Fruit fly (Drosophila melanogaster): ENCODE data around the gene Prp40.

The Prp40 gene

dm6 chr2L:3029012-3029411 is 6.0 kb downstream of the Prp40 start, which contains the start of the genes Sf3b2 and CG17219 (continued):
- 0 out of 3 replicates have a peak, but pooled peaks have one; percentile 32 for TF ChIP-seq mld (GFP tag; IDR thresholded peaks at IDR 0.05; ENCODE audit: partially characterized antibody)
- peak; percentile 87 for TF ChIP-seq CG4617 (GFP tag; optimal IDR thresholded peaks at IDR 0.05; ENCODE audit: borderline replicate concordance)
- no peak for TF ChIP-seq CG6272 (GFP tag; IDR thresholded peaks at IDR 0.05)
- TF ChIP-seq pzg (GFP tag; optimal IDR thresholded peaks at IDR 0.05): peak; percentile 89
- peak; percentile 36; the same call in 1 of the 2 replicates for TF ChIP-seq CG42726 (GFP tag; IDR thresholded peaks at IDR 0.05; ENCODE audit: partially characterized antibody)
- TF ChIP-seq CG18764 (GFP tag; optimal IDR thresholded peaks at IDR 0.05): no peak
- TF ChIP-seq Opbp (GFP tag; IDR thresholded peaks at IDR 0.05; ENCODE audit: partially characterized antibody): peak; percentile 77
- no peak for TF ChIP-seq ash1 (GFP tag; optimal IDR thresholded peaks at IDR 0.05)
- no peak for TF ChIP-seq CG10209 (GFP tag; optimal IDR thresholded peaks at IDR 0.05)
- no peak for TF ChIP-seq so (GFP tag; IDR thresholded peaks at IDR 0.05)
- TF ChIP-seq Scr (GFP tag; IDR thresholded peaks at IDR 0.05; ENCODE audit: partially characterized antibody): peak; percentile 76
- TF ChIP-seq Hr39 (optimal IDR thresholded peaks at IDR 0.05): no peak
- peak; percentile 45 for TF ChIP-seq Sry-β (GFP tag; optimal IDR thresholded peaks at IDR 0.05)
- no peak for TF ChIP-seq shn (GFP tag; optimal IDR thresholded peaks at IDR 0.05)
- peak; percentile 18 for TF ChIP-seq CG12155 (GFP tag; optimal IDR thresholded peaks at IDR 0.05)
- no peak for TF ChIP-seq toy (GFP tag; IDR thresholded peaks at IDR 0.05)
- TF ChIP-seq Max (GFP tag; optimal IDR thresholded peaks at IDR 0.05): peak; percentile 62
- TF ChIP-seq Bgb (GFP tag; IDR thresholded peaks at IDR 0.05; ENCODE audit: partially characterized antibody): peak; percentile 72
- no peak for TF ChIP-seq Stat92E (GFP tag; optimal IDR thresholded peaks at IDR 0.05)
- TF ChIP-seq Dp (GFP tag; optimal IDR thresholded peaks at IDR 0.05): peak; percentile 64
- TF ChIP-seq CG30020 (tag; optimal IDR thresholded peaks at IDR 0.05): peak; percentile 55
- peak; percentile 50; the same call in 1 of the 2 replicates for TF ChIP-seq inv (GFP tag; IDR thresholded peaks at IDR 0.05; ENCODE audit: partially characterized antibody)
- peak; percentile 49; the same call in 1 of the 3 replicates for TF ChIP-seq CG7963 (GFP tag; IDR thresholded peaks at IDR 0.05; ENCODE audit: partially characterized antibody)
- no peak for TF ChIP-seq peb (GFP tag; IDR thresholded peaks at IDR 0.05)
- TF ChIP-seq sens (GFP tag): peak; percentile 18
- TF ChIP-seq gce (GFP tag; IDR thresholded peaks at IDR 0.05): no peak
- peak; percentile 90 for TF ChIP-seq MBD-R2 (GFP tag; IDR thresholded peaks at IDR 0.05)
- TF ChIP-seq CG6791 (GFP tag; IDR thresholded peaks at IDR 0.05; ENCODE audit: partially characterized antibody): peak; percentile 61
- TF ChIP-seq slou (GFP tag; optimal IDR thresholded peaks at IDR 0.05): no peak
- TF ChIP-seq pfk (GFP tag; optimal IDR thresholded peaks at IDR 0.05): peak; percentile 22
- peak; percentile 52; the same call in 2 of the 3 replicates for TF ChIP-seq vnd (GFP tag; IDR thresholded peaks at IDR 0.05; ENCODE audit: partially characterized antibody)
- TF ChIP-seq CG14710 (tag; optimal IDR thresholded peaks at IDR 0.05): peak; percentile 45
- TF ChIP-seq stwl (tag; optimal IDR thresholded peaks at IDR 0.05): peak; percentile 65
- no peak for TF ChIP-seq CG4854 (GFP tag; optimal IDR thresholded peaks at IDR 0.05)
- peak; percentile 23 for TF ChIP-seq CHES-1-like (GFP tag; optimal IDR thresholded peaks at IDR 0.05)
- no peak for TF ChIP-seq nom (GFP tag; optimal IDR thresholded peaks at IDR 0.05)
- peak; percentile 61 for TF ChIP-seq tna (GFP tag; IDR thresholded peaks at IDR 0.05; ENCODE audit: partially characterized antibody)
- TF ChIP-seq gfzf (GFP tag; optimal IDR thresholded peaks at IDR 0.05): peak; percentile 18
- no peak for TF ChIP-seq zf30C (GFP tag; optimal IDR thresholded peaks at IDR 0.05)
- no peak for TF ChIP-seq CG12219 (GFP tag; optimal IDR thresholded peaks at IDR 0.05)
- TF ChIP-seq CG11560 (tag; IDR thresholded peaks at IDR 0.05): peak; percentile 96
- peak; percentile 74 for TF ChIP-seq CG16813 (GFP tag; IDR thresholded peaks at IDR 0.05; ENCODE audit: partially characterized antibody)
- TF ChIP-seq trem (tag; optimal IDR thresholded peaks at IDR 0.05): peak; percentile 96
- no peak for TF ChIP-seq gt (GFP tag; IDR thresholded peaks at IDR 0.05)
- TF ChIP-seq CG10979 (tag; optimal IDR thresholded peaks at IDR 0.05): no peak
- TF ChIP-seq tio (GFP tag; optimal IDR thresholded peaks at IDR 0.05): no peak
- TF ChIP-seq CG3847 (GFP tag; IDR thresholded peaks at IDR 0.05): peak; percentile 54
- TF ChIP-seq CG12659 (GFP tag; optimal IDR thresholded peaks at IDR 0.05): peak; percentile 62
- peak; percentile 10 for TF ChIP-seq CG9797 (GFP tag; optimal IDR thresholded peaks at IDR 0.05)
